Worm (Caenorhabditis elegans) whole organism, L1 larva: ENCODE results near the gene F07G11.1.

Experiments used
- efl-1 ChIP-seq, 4 experiments: fragments of 150-350 bp; optimal IDR thresholded peaks in 3 of 4; peaks in 1 of 4; 1 replicate in 1 of 4; 2 replicates in 3 of 4; lab custom pipeline; 2014; ENCODE audit warnings: missing biosample characterization in 2 of 4, missing genetic modification characterization in 2 of 4, missing genetic modification reagents in 2 of 4
- elt-2 ChIP-seq: sonication (generic microtip); optimal IDR thresholded peaks from 2 replicates; lab custom pipeline; 2016; ENCODE audit warnings: missing genetic modification characterization, mild to moderate bottlenecking, inconsistent platforms, missing compliant biosample characterization, missing genetic modification reagents
- lin-13 ChIP-seq: fragments of 150-350 bp; optimal IDR thresholded peaks from 2 replicates; lab custom pipeline; 2014; ENCODE audit warnings: missing biosample characterization, missing genetic modification reagents, missing genetic modification characterization
- snpc-4 ChIP-seq: fragments of 150-350 bp; optimal IDR thresholded peaks from 2 replicates; lab custom pipeline; 2014; ENCODE audit warnings: missing biosample characterization, missing genetic modification characterization
- ztf-11 ChIP-seq, 2 experiments: sonication (generic microtip); optimal IDR thresholded peaks; 2 replicates each; lab custom pipeline; 2016 to 2017; ENCODE audit warnings: missing genetic modification characterization in 2 of 2, missing biosample characterization in 1 of 2, missing compliant biosample characterization in 1 of 2

ce11 chrV:7353602-7354001, 46.4 kb downstream of the F07G11.1 start:
- no peak for TF ChIP-seq lin-13
- TF ChIP-seq ztf-11 (tag; optimal IDR thresholded peaks at IDR 0.05; lab: Kevin White, UChicago) = no peak
- no peak for TF ChIP-seq efl-1 (optimal IDR thresholded peaks at IDR 0.05; lab: Kevin White, UChicago)
- TF ChIP-seq efl-1 (GFP tag; optimal IDR thresholded peaks at IDR 0.05 in 1 of 2; lab: Kevin White, UChicago) = no peak
- TF ChIP-seq snpc-4 = no peak
- no peak for TF ChIP-seq elt-2
